Fruit fly (Drosophila melanogaster) whole organism, embryonic: ENCODE results near the gene how.

Experiments
- Atf-2 ChIP-seq: fragments of 200-800 bp; sonication (Bioruptor generic); optimal IDR thresholded peaks from 2 replicates; lab custom pipeline; 2016; ENCODE audit warnings: missing biosample characterization, missing genetic modification characterization
- CG10959 ChIP-seq: fragments of 200-800 bp; sonication (Bioruptor generic); IDR thresholded peaks from 2 replicates; pipeline ENCODE4 v1.3.6; 2022; ENCODE audit warnings: missing biosample characterization, missing genetic modification characterization
- CG12071 ChIP-seq: fragments of 200-800 bp; sonication (Bioruptor generic); optimal IDR thresholded peaks from 3 replicates; lab custom pipeline; 2018; ENCODE audit warnings: missing biosample characterization, mild to moderate bottlenecking, missing genetic modification characterization
- CG14441 ChIP-seq: fragments of 200-800 bp; sonication (Bioruptor generic); IDR thresholded peaks from 2 replicates; pipeline ENCODE4 v1.3.6; 2022; ENCODE audit warnings: missing biosample characterization, missing genetic modification characterization
- CG15011 ChIP-seq: fragments of 200-800 bp; sonication (Bioruptor generic); optimal IDR thresholded peaks from 3 replicates; lab custom pipeline; 2018; ENCODE audit warnings: missing biosample characterization, mild to moderate bottlenecking, missing genetic modification characterization
- CG17385 ChIP-seq: fragments of 200-800 bp; sonication (Bioruptor generic); optimal IDR thresholded peaks from 3 replicates; lab custom pipeline; 2018; ENCODE audit warnings: missing biosample characterization, mild to moderate bottlenecking, missing genetic modification characterization
- CG1832 ChIP-seq: fragments of 200-800 bp; sonication (Bioruptor generic); optimal IDR thresholded peaks from 2 replicates; lab custom pipeline; 2017; ENCODE audit warnings: missing biosample characterization, mild to moderate bottlenecking, missing genetic modification characterization, inconsistent platforms
- CG2202 ChIP-seq: fragments of 200-800 bp; sonication (Bioruptor generic); optimal IDR thresholded peaks from 2 replicates; lab custom pipeline; 2018; ENCODE audit warnings: missing biosample characterization, mild to moderate bottlenecking, missing genetic modification characterization
- CG2875 ChIP-seq: fragments of 200-800 bp; sonication (Bioruptor generic); optimal IDR thresholded peaks from 2 replicates; lab custom pipeline; 2017; ENCODE audit warnings: missing biosample characterization, mild to moderate bottlenecking, missing genetic modification characterization, missing genetic modification reagents
- CG30020 ChIP-seq: fragments of 200-800 bp; optimal IDR thresholded peaks from 2 replicates; lab custom pipeline; 2019; ENCODE audit warnings: missing biosample characterization, mild to moderate bottlenecking, missing genetic modification characterization, moderate library complexity
- CG3065 ChIP-seq: fragments of 200-800 bp; sonication (Bioruptor generic); optimal IDR thresholded peaks from 2 replicates; lab custom pipeline; 2016; ENCODE audit warnings: missing biosample characterization, missing genetic modification characterization
- CG31224 ChIP-seq: fragments of 200-800 bp; sonication (Bioruptor generic); IDR thresholded peaks from 2 replicates; pipeline ENCODE4 v1.3.6; 2022; ENCODE audit warnings: missing biosample characterization, missing genetic modification characterization
- CG31441 ChIP-seq: fragments of 200-800 bp; sonication (Bioruptor generic); IDR thresholded peaks from 2 replicates; pipeline ENCODE4 v1.3.6; 2022; ENCODE audit warnings: missing biosample characterization, missing genetic modification characterization
- CG32532 ChIP-seq: fragments of 200-800 bp; sonication (Bioruptor generic); IDR thresholded peaks from 2 replicates; pipeline ENCODE4 v1.3.6; 2022; ENCODE audit warnings: missing biosample characterization, missing genetic modification characterization
- CG34376 ChIP-seq: fragments of 200-800 bp; sonication (Bioruptor generic); optimal IDR thresholded peaks from 2 replicates; lab custom pipeline; 2018; ENCODE audit warnings: missing biosample characterization, mild to moderate bottlenecking, missing genetic modification characterization
- CG4707 ChIP-seq: fragments of 200-800 bp; sonication (Bioruptor generic); optimal IDR thresholded peaks from 2 replicates; lab custom pipeline; 2018; ENCODE audit warnings: missing biosample characterization, mild to moderate bottlenecking, missing genetic modification characterization, moderate library complexity
- CG4730 ChIP-seq: fragments of 200-800 bp; sonication (Bioruptor generic); IDR thresholded peaks from 2 replicates; pipeline ENCODE4 v1.3.6; 2022; ENCODE audit warnings: missing biosample characterization, missing genetic modification characterization
- CG6272 ChIP-seq: fragments of 200-800 bp; sonication (Bioruptor generic); IDR thresholded peaks from 2 replicates; pipeline ENCODE4 v1.3.6; 2022; ENCODE audit warnings: missing biosample characterization, missing genetic modification characterization
- CG6654 ChIP-seq: fragments of 200-800 bp; sonication (Bioruptor generic); optimal IDR thresholded peaks from 2 replicates; lab custom pipeline; 2017; ENCODE audit warnings: missing biosample characterization, mild to moderate bottlenecking, missing genetic modification characterization
- CG7987 ChIP-seq: fragments of 200-800 bp; sonication (Bioruptor generic); optimal IDR thresholded peaks from 2 replicates; lab custom pipeline; 2018; ENCODE audit warnings: missing biosample characterization, mild to moderate bottlenecking, missing genetic modification characterization, moderate library complexity
- CG8281 ChIP-seq: fragments of 200-800 bp; sonication (Bioruptor generic); optimal IDR thresholded peaks from 2 replicates; lab custom pipeline; 2018; ENCODE audit warnings: missing biosample characterization, mild to moderate bottlenecking, missing genetic modification characterization, moderate library complexity
- H15 ChIP-seq: fragments of 200-800 bp; sonication (Bioruptor generic); IDR thresholded peaks from 3 replicates; pipeline ENCODE4 v1.3.6; 2022; ENCODE audit warnings: missing biosample characterization, missing genetic modification characterization
- HHEX ChIP-seq: fragments of 200-800 bp; sonication (Bioruptor generic); optimal IDR thresholded peaks from 3 replicates; lab custom pipeline; 2017; ENCODE audit warnings: missing biosample characterization, mild to moderate bottlenecking, missing genetic modification characterization, missing genetic modification reagents
- HmgD ChIP-seq: fragments of 200-800 bp; sonication (Bioruptor generic); optimal IDR thresholded peaks from 3 replicates; lab custom pipeline; 2016; ENCODE audit warnings: missing biosample characterization, missing genetic modification characterization
- Nf-YC ChIP-seq: fragments of 200-800 bp; optimal IDR thresholded peaks from 3 replicates; lab custom pipeline; 2019; ENCODE audit warnings: missing biosample characterization, mild to moderate bottlenecking, missing genetic modification characterization, moderate library complexity
- Ravus ChIP-seq: fragments of 200-800 bp; sonication (Bioruptor generic); IDR thresholded peaks from 2 replicates; pipeline ENCODE4 v1.3.6; 2022; ENCODE audit warnings: missing biosample characterization, missing genetic modification characterization
- Taf1 ChIP-seq: fragments of 200-800 bp; sonication (Bioruptor generic); IDR thresholded peaks from 2 replicates; pipeline ENCODE4 v1.3.6; 2022; ENCODE audit warnings: missing biosample characterization, missing genetic modification characterization
- Trl ChIP-seq, 3 experiments: fragments of >200 bp in 2 of 3; fragments of 200-800 bp in 1 of 3; sonication (Bioruptor generic) in 1 of 3; optimal IDR thresholded peaks; 2 replicates in 1 of 3; 3 replicates in 2 of 3; lab custom pipeline; 2016 to 2017; ENCODE audit warnings: missing biosample characterization in 1 of 3, missing genetic modification characterization in 1 of 3
- abd-A ChIP-seq: fragments of 200-800 bp; sonication (Bioruptor generic); optimal IDR thresholded peaks from 3 replicates; lab custom pipeline; 2019; ENCODE audit warnings: missing biosample characterization, mild to moderate bottlenecking, missing genetic modification characterization, moderate library complexity
- bcd ChIP-seq: fragments of 200-800 bp; sonication (Bioruptor generic); optimal IDR thresholded peaks from 2 replicates; lab custom pipeline; 2017; ENCODE audit warnings: missing biosample characterization, mild to moderate bottlenecking, missing genetic modification characterization
- bowl ChIP-seq: fragments of 200-800 bp; sonication (Bioruptor generic); IDR thresholded peaks from 2 replicates; pipeline ENCODE4 v1.3.6; 2022; ENCODE audit warnings: missing biosample characterization, missing genetic modification characterization
- br ChIP-seq: fragments of >200 bp; optimal IDR thresholded peaks from 2 replicates; lab custom pipeline; 2017
- corto ChIP-seq: fragments of 200-800 bp; sonication (Bioruptor generic); optimal IDR thresholded peaks from 2 replicates; lab custom pipeline; 2016; ENCODE audit warnings: missing biosample characterization, mild to moderate bottlenecking, missing genetic modification characterization, moderate library complexity
- crp ChIP-seq, 2 experiments: fragments of 200-800 bp; sonication (Bioruptor generic); optimal IDR thresholded peaks; 2 replicates in 1 of 2; 3 replicates in 1 of 2; lab custom pipeline; 2017; ENCODE audit warnings: missing biosample characterization in 2 of 2, missing genetic modification characterization in 2 of 2, mild to moderate bottlenecking in 1 of 2, moderate library complexity in 1 of 2
- gem ChIP-seq: fragments of 200-800 bp; sonication (Bioruptor generic); optimal IDR thresholded peaks from 2 replicates; lab custom pipeline; 2019; ENCODE audit warnings: missing biosample characterization, mild to moderate bottlenecking, missing genetic modification characterization, moderate library complexity
- gt ChIP-seq: fragments of 200-800 bp; sonication (Bioruptor generic); IDR thresholded peaks from 2 replicates; pipeline ENCODE4 v1.3.6; 2022; ENCODE audit warnings: missing biosample characterization, missing genetic modification characterization
- inv ChIP-seq: fragments of 200-800 bp; sonication (Bioruptor generic); IDR thresholded peaks from 2 replicates; pipeline ENCODE4 v1.3.6; 2022; ENCODE audit warnings: missing biosample characterization, missing genetic modification characterization; ENCODE audit not compliant: partially characterized antibody
- jigr1 ChIP-seq: fragments of 200-800 bp; sonication (Bioruptor generic); IDR thresholded peaks from 3 replicates; pipeline ENCODE4 v1.3.6; 2022; ENCODE audit warnings: missing biosample characterization, missing genetic modification characterization
- maf-S ChIP-seq: fragments of 200-800 bp; sonication (Bioruptor generic); optimal IDR thresholded peaks from 2 replicates; lab custom pipeline; 2016; ENCODE audit warnings: missing biosample characterization, missing genetic modification characterization
- org-1 ChIP-seq: fragments of 200-800 bp; sonication (Bioruptor generic); optimal IDR thresholded peaks from 2 replicates; lab custom pipeline; 2017; ENCODE audit warnings: missing biosample characterization, missing genetic modification characterization
- pnt ChIP-seq: fragments of 200-800 bp; sonication (Bioruptor generic); optimal IDR thresholded peaks from 3 replicates; lab custom pipeline; 2016; ENCODE audit warnings: missing biosample characterization, missing genetic modification characterization
- pros ChIP-seq: fragments of 200-800 bp; sonication (Bioruptor generic); optimal IDR thresholded peaks from 3 replicates; lab custom pipeline; 2019; ENCODE audit warnings: missing biosample characterization, mild to moderate bottlenecking, missing genetic modification characterization, moderate library complexity
- rib ChIP-seq: fragments of 200-800 bp; sonication (Bioruptor generic); IDR thresholded peaks from 2 replicates; pipeline ENCODE4 v1.3.6; 2022; ENCODE audit warnings: missing biosample characterization, missing genetic modification characterization
- slbo ChIP-seq: fragments of 200-800 bp; sonication (Bioruptor generic); IDR thresholded peaks from 2 replicates; pipeline ENCODE4 v1.3.6; 2022; ENCODE audit warnings: missing biosample characterization, missing genetic modification characterization
- ssp ChIP-seq: fragments of 200-800 bp; sonication (Bioruptor generic); IDR thresholded peaks from 2 replicates; pipeline ENCODE4 v1.3.6; 2022; ENCODE audit warnings: missing biosample characterization, missing genetic modification characterization
- stc ChIP-seq: fragments of 200-800 bp; sonication (Bioruptor generic); IDR thresholded peaks from 2 replicates; pipeline ENCODE4 v1.3.6; 2022; ENCODE audit warnings: missing biosample characterization, missing genetic modification characterization
- tin ChIP-seq: fragments of 200-800 bp; sonication (Bioruptor generic); optimal IDR thresholded peaks from 3 replicates; lab custom pipeline; 2016; ENCODE audit warnings: missing biosample characterization, missing genetic modification characterization
- trem ChIP-seq: fragments of 200-800 bp; optimal IDR thresholded peaks from 3 replicates; lab custom pipeline; 2019; ENCODE audit warnings: missing biosample characterization, mild to moderate bottlenecking, missing genetic modification characterization, moderate library complexity
- yki ChIP-seq: fragments of >200 bp; optimal IDR thresholded peaks from 3 replicates; lab custom pipeline; 2018

The how gene

DNA sequence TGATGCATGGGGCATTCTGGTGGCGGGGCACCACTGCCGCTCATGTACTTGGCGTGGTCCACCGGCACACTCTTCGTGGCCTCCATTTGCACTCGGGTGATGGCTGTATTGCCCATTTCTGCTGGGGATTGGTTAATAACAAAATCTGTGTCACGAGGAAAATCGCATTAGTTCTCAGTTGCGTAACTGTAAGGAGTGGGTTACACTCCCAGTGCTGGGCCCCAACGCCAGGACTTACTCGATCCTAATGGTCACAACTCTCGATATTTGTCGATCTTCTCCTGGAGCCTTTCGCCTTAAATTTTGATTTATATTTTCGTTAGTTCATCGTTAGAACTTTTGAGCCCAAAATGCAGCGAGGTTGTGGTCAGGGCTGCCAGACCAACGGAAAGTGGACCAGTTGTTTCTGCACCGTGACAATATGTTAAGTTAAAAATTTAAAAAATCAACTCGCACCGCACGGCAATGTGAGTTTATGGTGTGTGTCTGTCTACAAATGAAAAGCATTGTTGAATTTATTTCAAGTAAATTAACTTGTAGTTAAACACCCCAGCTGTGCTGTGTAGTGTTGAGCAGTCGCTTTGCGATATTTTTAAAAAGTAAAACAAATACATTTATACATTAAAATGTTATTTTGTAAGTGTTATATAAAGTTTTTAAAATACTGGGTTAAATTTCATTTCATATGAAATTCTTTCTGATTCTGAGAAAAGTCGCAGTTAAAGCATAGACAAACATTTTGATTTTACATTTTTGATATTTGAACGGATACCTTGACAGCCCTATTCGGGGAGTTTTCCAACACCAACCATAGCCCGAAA lies 14.9 kb upstream of the how start, which contains the start of the genes Cchl and ND-42 (continued):
- TF ChIP-seq CG2202 (tag; lab: Kevin White, UChicago) = peak; percentile 43
- TF ChIP-seq crp (GFP tag; optimal IDR thresholded peaks at IDR 0.05; lab: Kevin White, UChicago) = peak; percentile 9 to 82
- TF ChIP-seq H15 (GFP tag; lab: Robert Waterston, UW) = peak; percentile 42; the same call in 1 of the 3 replicates
- no peak for TF ChIP-seq CG6654 (GFP tag; lab: Kevin White, UChicago)
- TF ChIP-seq slbo (GFP tag; lab: Robert Waterston, UW) = peak; percentile 76
- TF ChIP-seq pros (GFP tag; lab: Kevin White, UChicago) = no peak
- TF ChIP-seq jigr1 = peak; percentile 67; the same call in 1 of the 3 replicates
- peak; percentile 45; the same call in 1 of the 2 replicates for TF ChIP-seq inv (GFP tag; lab: Robert Waterston, UW)
- peak; percentile 78 for TF ChIP-seq CG34376 (GFP tag; lab: Kevin White, UChicago)
- TF ChIP-seq CG10959 (GFP tag; lab: Robert Waterston, UW) = peak; percentile 11; the same call in 1 of the 2 replicates
- peak; percentile 77 for TF ChIP-seq CG6272 (GFP tag; lab: Robert Waterston, UW)
- peak; percentile 82 for TF ChIP-seq Nf-YC (tag; lab: Kevin White, UChicago)
- TF ChIP-seq corto (GFP tag; lab: Kevin White, UChicago) = peak; percentile 71
- peak; percentile 42; the same call in 1 of the 2 replicates for TF ChIP-seq rib
- 0 out of 2 replicates have a peak, but pooled peaks have one; percentile 37 for TF ChIP-seq gt
- no peak for TF ChIP-seq yki
- peak; percentile 67 for TF ChIP-seq ssp (GFP tag; lab: Robert Waterston, UW)
- peak; percentile 65 for TF ChIP-seq pnt (GFP tag; lab: Kevin White, UChicago)
- TF ChIP-seq CG8281 (tag; lab: Kevin White, UChicago) = no peak
- peak; percentile 84 for TF ChIP-seq trem (tag; lab: Kevin White, UChicago)
- peak; percentile 41 for TF ChIP-seq CG31224 (GFP tag; lab: Robert Waterston, UW)
- no peak; the same call in 1 of the 2 replicates for TF ChIP-seq CG31441 (GFP tag; lab: Robert Waterston, UW)
- TF ChIP-seq CG1832 (GFP tag; lab: Kevin White, UChicago) = no peak
- TF ChIP-seq tin (GFP tag; lab: Kevin White, UChicago) = peak; percentile 83
- peak; percentile 22 for TF ChIP-seq HmgD (GFP tag; lab: Kevin White, UChicago)
- peak; percentile 73 for TF ChIP-seq CG32532 (GFP tag; lab: Robert Waterston, UW)
- TF ChIP-seq abd-A (tag; lab: Kevin White, UChicago) = no peak
- TF ChIP-seq bowl (GFP tag; lab: Robert Waterston, UW) = 0 out of 2 replicates have a peak, but pooled peaks have one; percentile 36
- peak; percentile 77 for TF ChIP-seq HHEX (GFP tag; lab: Kevin White, UChicago)
- peak; percentile 11 for TF ChIP-seq CG2875 (GFP tag; lab: Kevin White, UChicago)
- no peak for TF ChIP-seq CG15011
- TF ChIP-seq CG4730 = no peak; the same call in none of the 2 replicates
- TF ChIP-seq Atf-2 = peak; percentile 26
- TF ChIP-seq Trl (optimal IDR thresholded peaks at IDR 0.05; lab: Kevin White, UChicago) = no peak
- peak; percentile 79 for TF ChIP-seq Trl (GFP tag; optimal IDR thresholded peaks at IDR 0.05; lab: Kevin White, UChicago)
- TF ChIP-seq bcd (GFP tag; lab: Kevin White, UChicago) = peak; percentile 83
- peak; percentile 28; the same call in 1 of the 2 replicates for TF ChIP-seq stc (GFP tag; lab: Robert Waterston, UW)
- peak; percentile 8 for TF ChIP-seq Ravus (GFP tag; lab: Robert Waterston, UW)
- TF ChIP-seq CG14441 (GFP tag; lab: Robert Waterston, UW) = peak; percentile 72
- TF ChIP-seq gem (tag; lab: Kevin White, UChicago) = no peak
- TF ChIP-seq CG7987 (GFP tag; lab: Kevin White, UChicago) = peak; percentile 1
- no peak for TF ChIP-seq CG4707 (GFP tag; lab: Kevin White, UChicago)
- no peak for TF ChIP-seq maf-S (GFP tag; lab: Kevin White, UChicago)
- no peak for TF ChIP-seq br (lab: Kevin White, UChicago)
- TF ChIP-seq org-1 (GFP tag; lab: Kevin White, UChicago) = peak; percentile 63
- TF ChIP-seq CG12071 (GFP tag; lab: Kevin White, UChicago) = no peak
- peak; percentile 66 for TF ChIP-seq CG30020 (tag; lab: Kevin White, UChicago)
- TF ChIP-seq CG17385 = peak; percentile 82
- no peak; the same call in 1 of the 2 replicates for TF ChIP-seq Taf1 (GFP tag; lab: Robert Waterston, UW)
- peak; percentile 80 for TF ChIP-seq CG3065 (GFP tag; lab: Kevin White, UChicago)
